Worm (Caenorhabditis elegans) whole organism, early embryonic: Measurements from ENCODE around the gene K06H6.5.

Source experiments
- F13C5.2 ChIP-seq: sonication (generic microtip); optimal IDR thresholded peaks from 2 replicates; lab custom pipeline; 2017; ENCODE audit warnings: mild to moderate bottlenecking, missing genetic modification characterization, inconsistent platforms, missing compliant biosample characterization
- ama-1 ChIP-seq: fragments of 150-350 bp; optimal IDR thresholded peaks from 2 replicates; lab custom pipeline; 2014
- ceh-13 ChIP-seq: fragments of 200-800 bp; sonication (Bioruptor generic); optimal IDR thresholded peaks from 2 replicates; lab custom pipeline; 2018; ENCODE audit warnings: mild to moderate bottlenecking, missing genetic modification characterization, missing compliant biosample characterization
- scrt-1 ChIP-seq: fragments of 200-800 bp; sonication (Bioruptor generic); IDR thresholded peaks from 2 replicates; pipeline ENCODE4 v1.3.6; 2022; ENCODE audit warnings: missing genetic modification characterization, missing compliant biosample characterization
- tbx-11 ChIP-seq: fragments of 200-800 bp; sonication (Bioruptor generic); IDR thresholded peaks from 2 replicates; pipeline ENCODE4 v1.3.6; 2022; ENCODE audit warnings: missing genetic modification characterization, missing compliant biosample characterization

DNA sequence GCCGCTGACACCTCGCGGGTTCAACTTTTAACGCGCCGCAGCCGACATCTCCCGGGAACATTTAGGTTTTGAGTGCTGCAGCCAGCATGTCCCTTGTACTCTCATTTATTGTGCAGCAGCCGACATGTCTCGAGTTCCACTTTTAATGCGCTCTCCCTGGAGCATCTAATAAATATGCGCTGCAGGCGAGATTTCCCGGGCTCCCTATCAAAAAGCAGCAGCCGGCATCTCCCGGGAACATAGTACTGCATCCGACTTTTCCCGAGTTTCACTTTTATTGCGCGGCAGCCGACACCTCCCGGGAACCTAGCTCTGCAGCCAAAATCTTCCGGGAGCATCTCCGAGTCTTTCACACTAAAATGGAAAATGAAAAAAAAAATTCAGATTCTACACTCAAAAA lies 44.8 kb downstream of the K06H6.5 start:
- no peak for TF ChIP-seq tbx-11
- no peak for TF ChIP-seq ama-1 (lab: Kevin White, UChicago)
- no peak for TF ChIP-seq ceh-13 (GFP tag; lab: Kevin White, UChicago)
- TF ChIP-seq F13C5.2 (tag; lab: Kevin White, UChicago) = no peak
- no peak for TF ChIP-seq scrt-1 (GFP tag; lab: Robert Waterston, UW)
